Worm (Caenorhabditis elegans): Measurements from ENCODE around the gene lon-3.
A peak's percentile ranks its signal among the peaks of the same experiment; 100 is the strongest.

Gene lon-3

ce11 chrV:12190943-12191569 is 7.4 kb downstream of the lon-3 start, which contains the start of gene dpy-30 (continued):
- peak; percentile 59; the same call in 1 of the 2 replicates for TF ChIP-seq nhr-19 (GFP tag; conservative IDR thresholded peaks at IDR 0.05)
- TF ChIP-seq ets-5 (GFP tag; IDR thresholded peaks at IDR 0.05) = no peak
- TF ChIP-seq pqm-1 (tag; optimal IDR thresholded peaks at IDR 0.05) = no peak
- peak; percentile 26 for TF ChIP-seq zip-4 (GFP tag; optimal IDR thresholded peaks at IDR 0.05)
- TF ChIP-seq efl-1 (optimal IDR thresholded peaks at IDR 0.05) = peak; percentile 79 to 84
- TF ChIP-seq efl-1 (GFP tag; optimal IDR thresholded peaks at IDR 0.05 in 1 of 2) = peak; percentile 80 to 98
- TF ChIP-seq lin-14 (GFP tag; optimal IDR thresholded peaks at IDR 0.05) = peak; percentile 68
- TF ChIP-seq mab-9 (GFP tag; IDR thresholded peaks at IDR 0.05) = no peak
- TF ChIP-seq efl-3 (GFP tag; optimal IDR thresholded peaks at IDR 0.05) = no peak
- TF ChIP-seq vab-15 (tag; optimal IDR thresholded peaks at IDR 0.05) = no peak
- peak; percentile 3 for TF ChIP-seq aly-2 (tag; optimal IDR thresholded peaks at IDR 0.05)
- peak; percentile 31 for TF ChIP-seq irx-1 (tag; optimal IDR thresholded peaks at IDR 0.05)
- TF ChIP-seq snu-23 (GFP tag; optimal IDR thresholded peaks at IDR 0.05) = peak; percentile 79
- TF ChIP-seq fkh-10 (GFP tag; optimal IDR thresholded peaks at IDR 0.05) = no peak
- peak; percentile 75 for TF ChIP-seq unc-130 (tag; optimal IDR thresholded peaks at IDR 0.05)
- peak; percentile 61 for TF ChIP-seq tbx-2 (tag; optimal IDR thresholded peaks at IDR 0.05)
- no peak for TF ChIP-seq unc-98 (GFP tag; IDR thresholded peaks at IDR 0.05)
- TF ChIP-seq unc-62 (GFP tag; optimal IDR thresholded peaks at IDR 0.05) = no peak
- peak; percentile 75 for TF ChIP-seq nhr-71 (tag; optimal IDR thresholded peaks at IDR 0.05)
- peak; percentile 31 for TF ChIP-seq ceh-8 (GFP tag; optimal IDR thresholded peaks at IDR 0.05)
- TF ChIP-seq snpc-4 (tag; optimal IDR thresholded peaks at IDR 0.05) = peak; percentile 70
- TF ChIP-seq hlh-4 (tag; optimal IDR thresholded peaks at IDR 0.05) = no peak
- peak; percentile 79 to 87 for TF ChIP-seq lin-35 (GFP tag; optimal IDR thresholded peaks at IDR 0.05)
- peak; percentile 31 for TF ChIP-seq fkh-8 (tag; optimal IDR thresholded peaks at IDR 0.05)
- TF ChIP-seq nhr-77 (tag; optimal IDR thresholded peaks at IDR 0.05) = peak; percentile 41
- TF ChIP-seq lin-39 (tag; optimal IDR thresholded peaks at IDR 0.05) = no peak
- TF ChIP-seq lin-13 (GFP tag; optimal IDR thresholded peaks at IDR 0.05) = no peak
- peak; percentile 4 for TF ChIP-seq ztf-4 (tag; optimal IDR thresholded peaks at IDR 0.05)
- TF ChIP-seq ceh-63 (GFP tag; optimal IDR thresholded peaks at IDR 0.05) = no peak
- TF ChIP-seq egl-13 (tag; optimal IDR thresholded peaks at IDR 0.05) = peak; percentile 37
- no peak for TF ChIP-seq unc-30 (tag; optimal IDR thresholded peaks at IDR 0.05)
- no peak for TF ChIP-seq hlh-17 (GFP tag; optimal IDR thresholded peaks at IDR 0.05; ENCODE audit: borderline replicate concordance)
- peak; percentile 27 to 54 (median 45) for TF ChIP-seq ceh-82 (tag; optimal IDR thresholded peaks at IDR 0.05)
- no peak for TF ChIP-seq pag-3 (tag; optimal IDR thresholded peaks at IDR 0.05; ENCODE audit: borderline replicate concordance, insufficient read depth)
- TF ChIP-seq ces-1 (GFP tag; optimal IDR thresholded peaks at IDR 0.05) = no peak
- peak; percentile 65 for TF ChIP-seq ama-1 (optimal IDR thresholded peaks at IDR 0.05)
- no peak for TF ChIP-seq egl-27 (tag; optimal IDR thresholded peaks at IDR 0.05)
- TF ChIP-seq nhr-47 (tag; optimal IDR thresholded peaks at IDR 0.05) = peak; percentile 72
- TF ChIP-seq fkh-4 (tag; optimal IDR thresholded peaks at IDR 0.05; ENCODE audit: borderline replicate concordance) = no peak
- peak; percentile 49 for TF ChIP-seq unc-86 (tag; optimal IDR thresholded peaks at IDR 0.05)
- no peak for TF ChIP-seq pax-3 (tag; optimal IDR thresholded peaks at IDR 0.05)
- TF ChIP-seq elt-3 (tag; optimal IDR thresholded peaks at IDR 0.05) = peak in 2 of 6 experiments; percentile 10 to 22
- no peak for TF ChIP-seq hpl-2 (GFP tag; optimal IDR thresholded peaks at IDR 0.05)
- TF ChIP-seq sup-37 (GFP tag; optimal IDR thresholded peaks at IDR 0.05) = no peak
- no peak for TF ChIP-seq ceh-90 (tag; optimal IDR thresholded peaks at IDR 0.05)
- peak; percentile 95 for TF ChIP-seq F16B12.6 (tag; optimal IDR thresholded peaks at IDR 0.05)
- peak; percentile 73 for TF ChIP-seq swsn-7 (tag; optimal IDR thresholded peaks at IDR 0.05)
- no peak for TF ChIP-seq mef-2 (tag; optimal IDR thresholded peaks at IDR 0.05)
- TF ChIP-seq blmp-1 (tag; optimal IDR thresholded peaks at IDR 0.05) = peak; percentile 49
- no peak for TF ChIP-seq tlp-1 (tag; optimal IDR thresholded peaks at IDR 0.05)
- peak; percentile 68 to 80 (median 78) for TF ChIP-seq dpl-1 (GFP tag; optimal IDR thresholded peaks at IDR 0.05)
- TF ChIP-seq nhr-84 (tag; optimal IDR thresholded peaks at IDR 0.05) = no peak

All from whole organism, L1 larva.